Worm (Caenorhabditis elegans) whole organism, mixed stage, embryonic: ENCODE data around the gene ckc-1.

Experiments
- M03D4.4 ChIP-seq: sonication (generic microtip); optimal IDR thresholded peaks from 2 replicates; lab custom pipeline; 2017; ENCODE audit warnings: mild to moderate bottlenecking, missing genetic modification characterization, missing compliant biosample characterization
- bed-3 ChIP-seq: fragments of 200-800 bp; sonication (Bioruptor generic); optimal IDR thresholded peaks from 3 replicates; lab custom pipeline; 2018; ENCODE audit warnings: mild to moderate bottlenecking, missing genetic modification characterization, moderate library complexity, missing compliant biosample characterization
- blmp-1 ChIP-seq: fragments of 150-350 bp; optimal IDR thresholded peaks from 2 replicates; lab custom pipeline; 2014; ENCODE audit warnings: missing biosample characterization, missing genetic modification characterization
- ceh-39 ChIP-seq: fragments of 150-350 bp; optimal IDR thresholded peaks from 2 replicates; lab custom pipeline; 2014; ENCODE audit warnings: missing biosample characterization, missing genetic modification characterization
- ceh-43 ChIP-seq: fragments of 200-800 bp; sonication (Bioruptor generic); optimal IDR thresholded peaks from 2 replicates; lab custom pipeline; 2018; ENCODE audit warnings: mild to moderate bottlenecking, missing genetic modification characterization, moderate library complexity, missing compliant biosample characterization
- ceh-83 ChIP-seq: fragments of 200-800 bp; sonication (Bioruptor generic); optimal IDR thresholded peaks from 2 replicates; lab custom pipeline; 2018; ENCODE audit warnings: mild to moderate bottlenecking, missing genetic modification characterization, missing compliant biosample characterization
- ces-1 ChIP-seq: fragments of 150-350 bp; optimal IDR thresholded peaks from 2 replicates; lab custom pipeline; 2014; ENCODE audit warnings: missing biosample characterization, missing genetic modification reagents, missing genetic modification characterization
- cnd-1 ChIP-seq: fragments of 200-800 bp; sonication (Bioruptor generic); optimal IDR thresholded peaks from 2 replicates; lab custom pipeline; 2018; ENCODE audit warnings: mild to moderate bottlenecking, missing genetic modification characterization, missing compliant biosample characterization
- drap-1 ChIP-seq: fragments of 200-800 bp; sonication (Bioruptor generic); optimal IDR thresholded peaks from 3 replicates; lab custom pipeline; 2018; ENCODE audit warnings: mild to moderate bottlenecking, missing genetic modification characterization, missing compliant biosample characterization
- elt-1 ChIP-seq: sonication (generic microtip); optimal IDR thresholded peaks from 2 replicates; lab custom pipeline; 2017; ENCODE audit warnings: missing genetic modification characterization, mild to moderate bottlenecking, missing compliant biosample characterization, antibody characterized with exemption, moderate library complexity, borderline replicate concordance; ENCODE audit not compliant: insufficient read depth
- elt-3 ChIP-seq: fragments of 150-350 bp; optimal IDR thresholded peaks from 2 replicates; lab custom pipeline; 2014; ENCODE audit warnings: missing biosample characterization, missing genetic modification characterization
- flh-1 ChIP-seq: fragments of 200-800 bp; sonication (Bioruptor generic); optimal IDR thresholded peaks from 2 replicates; lab custom pipeline; 2018; ENCODE audit warnings: mild to moderate bottlenecking, missing genetic modification characterization, moderate library complexity, missing compliant biosample characterization
- ham-2 ChIP-seq: fragments of 200-800 bp; sonication (Bioruptor generic); optimal IDR thresholded peaks from 2 replicates; lab custom pipeline; 2018; ENCODE audit warnings: mild to moderate bottlenecking, missing genetic modification characterization, missing compliant biosample characterization
- hlh-1 ChIP-seq: fragments of 150-350 bp; optimal IDR thresholded peaks from 2 replicates; lab custom pipeline; 2014; ENCODE audit warnings: missing biosample characterization, missing genetic modification reagents, missing genetic modification characterization
- lin-13 ChIP-seq: fragments of 150-350 bp; optimal IDR thresholded peaks from 2 replicates; lab custom pipeline; 2014; ENCODE audit warnings: missing biosample characterization, missing genetic modification characterization
- lin-32 ChIP-seq: fragments of 200-800 bp; sonication (Bioruptor generic); optimal IDR thresholded peaks from 2 replicates; lab custom pipeline; 2018; ENCODE audit warnings: mild to moderate bottlenecking, missing genetic modification characterization, missing compliant biosample characterization
- lsy-2 ChIP-seq: fragments of 150-350 bp; optimal IDR thresholded peaks from 2 replicates; lab custom pipeline; 2014; ENCODE audit warnings: missing biosample characterization, missing genetic modification characterization
- mab-5 ChIP-seq: fragments of 150-350 bp; optimal IDR thresholded peaks from 2 replicates; lab custom pipeline; 2014; ENCODE audit warnings: missing biosample characterization, missing genetic modification characterization
- mep-1 ChIP-seq: fragments of 150-350 bp; optimal IDR thresholded peaks from 2 replicates; lab custom pipeline; 2017; ENCODE audit warnings: missing biosample characterization, missing genetic modification reagents, missing genetic modification characterization, inconsistent platforms
- mls-2 ChIP-seq: sonication (generic microtip); optimal IDR thresholded peaks from 2 replicates; lab custom pipeline; 2016; ENCODE audit warnings: mild to moderate bottlenecking, missing genetic modification characterization, moderate library complexity, missing compliant biosample characterization
- nhr-12 ChIP-seq: fragments of 150-350 bp; optimal IDR thresholded peaks from 2 replicates; lab custom pipeline; 2014; ENCODE audit warnings: missing biosample characterization, missing genetic modification characterization
- nhr-2 ChIP-seq: fragments of 150-350 bp; optimal IDR thresholded peaks from 2 replicates; lab custom pipeline; 2014; ENCODE audit warnings: missing biosample characterization, missing genetic modification characterization
- nhr-237 ChIP-seq: fragments of 150-350 bp; optimal IDR thresholded peaks from 2 replicates; lab custom pipeline; 2014; ENCODE audit warnings: missing biosample characterization, missing genetic modification characterization
- nhr-28 ChIP-seq: fragments of 150-350 bp; optimal IDR thresholded peaks from 2 replicates; lab custom pipeline; 2014; ENCODE audit warnings: missing biosample characterization, missing genetic modification characterization
- nhr-76 ChIP-seq: sonication (generic microtip); optimal IDR thresholded peaks from 2 replicates; lab custom pipeline; 2017; ENCODE audit warnings: missing biosample characterization, missing genetic modification characterization
- pha-4 ChIP-seq: fragments of 150-350 bp; optimal IDR thresholded peaks from 2 replicates; lab custom pipeline; 2018; ENCODE audit warnings: missing biosample characterization, missing genetic modification reagents, missing genetic modification characterization
- sem-2 ChIP-seq: fragments of 200-800 bp; sonication (Bioruptor generic); optimal IDR thresholded peaks from 2 replicates; lab custom pipeline; 2018; ENCODE audit warnings: mild to moderate bottlenecking, missing genetic modification characterization, missing compliant biosample characterization
- snpc-4 ChIP-seq: fragments of 150-350 bp; optimal IDR thresholded peaks from 2 replicates; lab custom pipeline; 2014; ENCODE audit warnings: missing biosample characterization, missing genetic modification characterization
- sptf-1 ChIP-seq: sonication (generic microtip); optimal IDR thresholded peaks from 2 replicates; lab custom pipeline; 2017; ENCODE audit warnings: mild to moderate bottlenecking, missing genetic modification characterization, moderate library complexity, missing compliant biosample characterization
- tbx-8 ChIP-seq: fragments of 200-800 bp; sonication (Bioruptor generic); optimal IDR thresholded peaks from 2 replicates; lab custom pipeline; 2018; ENCODE audit warnings: mild to moderate bottlenecking, missing genetic modification characterization, moderate library complexity, missing compliant biosample characterization
- unc-120 ChIP-seq: sonication (generic microtip); optimal IDR thresholded peaks from 2 replicates; lab custom pipeline; 2017; ENCODE audit warnings: missing genetic modification characterization, missing compliant biosample characterization; ENCODE audit not compliant: poor library complexity, severe bottlenecking
- unc-39 ChIP-seq: fragments of 150-350 bp; optimal IDR thresholded peaks from 2 replicates; lab custom pipeline; 2014; ENCODE audit warnings: missing biosample characterization, missing genetic modification characterization
- unc-62 ChIP-seq: fragments of 150-350 bp; optimal IDR thresholded peaks from 2 replicates; lab custom pipeline; 2014; ENCODE audit warnings: missing biosample characterization, missing genetic modification reagents, missing genetic modification characterization
- zip-8 ChIP-seq: fragments of 150-350 bp; optimal IDR thresholded peaks from 2 replicates; lab custom pipeline; 2014; ENCODE audit warnings: missing biosample characterization, missing genetic modification characterization
- ztf-11 ChIP-seq: fragments of 150-350 bp; optimal IDR thresholded peaks from 2 replicates; lab custom pipeline; 2014; ENCODE audit warnings: missing biosample characterization, missing genetic modification characterization

The ckc-1 gene

DNA sequence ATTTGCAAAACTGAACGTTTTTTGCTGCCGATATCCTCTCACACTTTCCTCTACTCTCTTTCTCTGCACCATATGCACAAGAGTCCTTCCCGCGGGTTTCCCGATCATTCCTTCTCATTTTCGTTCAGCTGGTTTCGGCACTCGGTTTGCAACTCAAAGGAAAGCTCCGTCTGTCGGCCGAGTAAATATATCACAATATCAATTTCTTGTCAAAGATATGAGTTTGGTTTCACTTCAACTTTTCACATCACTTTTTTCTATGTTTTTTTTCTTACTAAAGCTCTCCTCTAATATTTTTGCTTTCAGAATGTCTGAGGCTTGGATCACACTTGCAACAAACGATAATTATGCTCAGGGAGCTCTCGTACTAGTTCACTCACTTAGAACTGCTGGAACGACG lies 39.1 kb upstream of the ckc-1 start, which contains the start of gene gyg-1:
TSS of gene gyg-1 (plus strand) at position 301 of the 400 bp plus-strand sequence.
- TF ChIP-seq nhr-2 (no peak), flh-1 (GFP tag; lab: Kevin White, UChicago) (no peak), mep-1 (tag; lab: Kevin White, UChicago) (no peak), elt-1 (tag; lab: Kevin White, UChicago) (no peak)

DNA sequence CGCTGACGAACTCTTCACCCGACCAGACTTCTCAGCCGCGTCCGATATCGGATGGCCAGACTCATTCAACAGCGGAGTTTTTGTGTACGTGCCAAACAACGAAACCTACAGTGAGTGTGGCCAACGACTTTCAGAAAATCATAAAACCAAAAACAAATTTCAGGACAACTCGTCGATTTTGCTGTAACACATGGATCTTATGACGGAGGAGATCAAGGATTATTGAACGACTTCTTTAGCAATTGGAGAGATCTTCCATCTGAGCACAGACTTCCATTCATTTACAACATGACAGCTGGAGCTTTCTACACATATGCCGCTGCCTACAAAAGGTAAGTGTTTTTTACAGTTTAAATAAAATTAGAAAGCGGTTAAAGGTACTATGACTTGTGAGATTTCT lies 38.3 kb upstream of the ckc-1 start:
- TF ChIP-seq cnd-1 (tag; lab: Kevin White, UChicago) = no peak
- no peak for TF ChIP-seq mls-2 (tag; lab: Kevin White, UChicago)
- no peak for TF ChIP-seq nhr-12 (tag; lab: Kevin White, UChicago)
- no peak for TF ChIP-seq ceh-39 (tag; lab: Kevin White, UChicago)
- TF ChIP-seq zip-8 = no peak
- no peak for TF ChIP-seq mab-5 (tag; lab: Kevin White, UChicago)
- no peak for TF ChIP-seq bed-3
- no peak for TF ChIP-seq nhr-76
- no peak for TF ChIP-seq unc-120 (tag; lab: Kevin White, UChicago)
- TF ChIP-seq drap-1 (GFP tag; lab: Kevin White, UChicago) = no peak
- no peak for TF ChIP-seq blmp-1 (tag; lab: Kevin White, UChicago)
- no peak for TF ChIP-seq lin-32

DNA sequence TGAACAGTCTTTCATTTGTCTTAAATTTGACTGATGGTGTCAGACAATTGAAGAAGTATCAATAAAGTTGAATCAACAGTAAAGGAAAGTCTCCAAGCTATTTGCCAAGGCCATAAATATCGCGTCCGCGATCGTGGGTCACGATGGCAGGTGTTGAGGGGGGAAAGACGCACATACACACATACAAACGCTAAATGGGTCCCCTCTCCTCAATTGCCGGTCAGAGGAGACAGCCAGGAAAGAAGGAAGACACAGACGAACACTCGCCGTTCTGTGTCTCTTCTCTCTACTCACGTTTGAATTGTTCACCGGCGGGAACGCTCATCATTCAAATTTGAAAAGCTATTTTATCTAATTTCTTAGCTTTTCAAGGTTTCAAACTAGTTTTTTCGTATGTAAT lies 35.5 kb upstream of the ckc-1 start:
- TF ChIP-seq hlh-1 (tag; lab: Kevin White, UChicago) = peak; percentile 51
- no peak for TF ChIP-seq ceh-43
- peak; percentile 17 for TF ChIP-seq drap-1 (GFP tag; lab: Kevin White, UChicago)
- peak; percentile 24 for TF ChIP-seq M03D4.4 (tag; lab: Kevin White, UChicago)
- no peak for TF ChIP-seq unc-39 (tag; lab: Kevin White, UChicago)
- TF ChIP-seq elt-3 (tag; lab: Kevin White, UChicago) = no peak
- no peak for TF ChIP-seq nhr-28 (tag; lab: Kevin White, UChicago)
- no peak for TF ChIP-seq ceh-83 (GFP tag; lab: Kevin White, UChicago)
- TF ChIP-seq sem-2 (GFP tag; lab: Kevin White, UChicago) = no peak
- TF ChIP-seq ces-1 (GFP tag; lab: Kevin White, UChicago) = peak; percentile 33
- no peak for TF ChIP-seq zip-8
- peak; percentile 31 for TF ChIP-seq pha-4 (tag; lab: Kevin White, UChicago)
- TF ChIP-seq snpc-4 = no peak
- no peak for TF ChIP-seq nhr-76
- peak; percentile 55 for TF ChIP-seq unc-62 (GFP tag; lab: Kevin White, UChicago)
- peak; percentile 82 for TF ChIP-seq nhr-2
- TF ChIP-seq lin-32 = no peak
- TF ChIP-seq lsy-2 (tag; lab: Kevin White, UChicago) = no peak
- TF ChIP-seq nhr-12 (tag; lab: Kevin White, UChicago) = no peak
- TF ChIP-seq lin-13 (tag; lab: Kevin White, UChicago) = peak; percentile 28
- TF ChIP-seq flh-1 (GFP tag; lab: Kevin White, UChicago) = no peak
- peak; percentile 43 for TF ChIP-seq ham-2
- TF ChIP-seq ceh-39 (tag; lab: Kevin White, UChicago) = no peak
- no peak for TF ChIP-seq ztf-11 (tag; lab: Kevin White, UChicago)
- TF ChIP-seq nhr-237 (tag; lab: Kevin White, UChicago) = no peak
- TF ChIP-seq blmp-1 (tag; lab: Kevin White, UChicago) = no peak
- TF ChIP-seq mab-5 (tag; lab: Kevin White, UChicago) = no peak
- no peak for TF ChIP-seq bed-3
- TF ChIP-seq mep-1 (tag; lab: Kevin White, UChicago) = peak; percentile 37
- peak; percentile 13 for TF ChIP-seq elt-1 (tag; lab: Kevin White, UChicago)
- peak; percentile 39 for TF ChIP-seq cnd-1 (tag; lab: Kevin White, UChicago)
- TF ChIP-seq unc-120 (tag; lab: Kevin White, UChicago) = peak; percentile 73
- TF ChIP-seq tbx-8 = no peak
- peak; percentile 41 for TF ChIP-seq mls-2 (tag; lab: Kevin White, UChicago)
- TF ChIP-seq sptf-1 (tag; lab: Kevin White, UChicago) = no peak

DNA sequence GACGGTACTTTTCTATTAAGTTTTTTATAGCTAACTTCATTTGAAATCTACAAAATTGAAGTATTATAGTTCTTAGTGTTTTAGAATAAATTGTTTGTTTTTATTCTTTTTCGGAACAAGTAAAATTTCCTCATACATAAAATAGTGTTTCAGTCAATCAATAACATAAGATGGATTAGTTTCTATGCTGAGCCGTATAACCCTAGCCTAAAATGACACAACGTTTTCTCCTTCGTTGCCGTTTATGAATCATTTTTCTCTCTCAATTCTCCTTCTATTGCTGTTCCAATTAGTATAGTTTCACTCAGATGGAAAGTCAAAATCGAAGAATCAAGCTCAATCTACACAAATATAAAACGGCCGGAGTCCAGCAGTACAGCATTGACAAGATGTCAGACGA lies 34.2 kb upstream of the ckc-1 start, which contains the start of gene rgs-7:
TSS of gene rgs-7 (plus strand) at position 301 of the 400 bp plus-strand sequence.
- TF ChIP-seq snpc-4 (no peak), sptf-1 (tag; lab: Kevin White, UChicago) (no peak), unc-62 (GFP tag; lab: Kevin White, UChicago) (no peak)
